Worm (Caenorhabditis elegans) whole organism, L4/young adult: ENCODE measurements around the gene R08A2.1.

Source experiments
- W03F9.2 ChIP-seq: fragments of 150-350 bp; optimal IDR thresholded peaks from 2 replicates; lab custom pipeline; 2014; ENCODE audit warnings: missing biosample characterization, missing genetic modification characterization
- dao-5 ChIP-seq: sonication (generic microtip); optimal IDR thresholded peaks from 2 replicates; lab custom pipeline; 2016; ENCODE audit warnings: missing genotype, missing genetic modification characterization, moderate library complexity, missing compliant biosample characterization
- him-1 ChIP-seq: sonication (generic microtip); optimal IDR thresholded peaks from 2 replicates; lab custom pipeline; 2016; ENCODE audit warnings: missing genotype, missing genetic modification reagents, missing genetic modification characterization, missing compliant biosample characterization

ce11 chrV:14684359-14685312 lies 34.8 kb downstream of the R08A2.1 start, which contains the start of gene hsp-90:
- TF ChIP-seq him-1 (tag; lab: Kevin White, UChicago): no peak
- TF ChIP-seq W03F9.2: no peak
- no peak for TF ChIP-seq dao-5 (tag; lab: Kevin White, UChicago)
